Worm (Caenorhabditis elegans): ENCODE results near the gene C39H7.4.

- no peak for TF ChIP-seq ama-1 (optimal IDR thresholded peaks at IDR 0.05)
- no peak for TF ChIP-seq syd-9 (tag; optimal IDR thresholded peaks at IDR 0.05)
- no peak for TF ChIP-seq hlh-13 (GFP tag; optimal IDR thresholded peaks at IDR 0.05)
- TF ChIP-seq madf-2 (tag; optimal IDR thresholded peaks at IDR 0.05): no peak
Measured at ce11 chrIV:5657126-5657666, 42.8 kb upstream of the C39H7.4 start.
